Fruit fly (Drosophila melanogaster): Measurements from ENCODE around the gene Gr93c.
A peak's percentile ranks its signal among the peaks of the same experiment; 100 is the strongest.

Gene Gr93c

dm6 chr3R:21890739-21891138, 45.7 kb upstream of the Gr93c start (continued):
- TF ChIP-seq Eip93F (GFP tag; optimal IDR thresholded peaks at IDR 0.05) = no peak
- no peak for TF ChIP-seq CG11762 (GFP tag; optimal IDR thresholded peaks at IDR 0.05; ENCODE audit: insufficient read depth)
- TF ChIP-seq acj6 (GFP tag; optimal IDR thresholded peaks at IDR 0.05) = no peak
- no peak for TF ChIP-seq Ets96B (tag; optimal IDR thresholded peaks at IDR 0.05)
- TF ChIP-seq Lpt (GFP tag; optimal IDR thresholded peaks at IDR 0.05) = no peak
- peak; percentile 8 for TF ChIP-seq CG6808 (GFP tag; optimal IDR thresholded peaks at IDR 0.05)
- TF ChIP-seq Hr4 (GFP tag; optimal IDR thresholded peaks at IDR 0.05) = no peak
- no peak for TF ChIP-seq CG1621 (tag; optimal IDR thresholded peaks at IDR 0.05)
- TF ChIP-seq lz (GFP tag; optimal IDR thresholded peaks at IDR 0.05) = no peak
- no peak for TF ChIP-seq CG6792 (GFP tag; optimal IDR thresholded peaks at IDR 0.05)

DNA sequence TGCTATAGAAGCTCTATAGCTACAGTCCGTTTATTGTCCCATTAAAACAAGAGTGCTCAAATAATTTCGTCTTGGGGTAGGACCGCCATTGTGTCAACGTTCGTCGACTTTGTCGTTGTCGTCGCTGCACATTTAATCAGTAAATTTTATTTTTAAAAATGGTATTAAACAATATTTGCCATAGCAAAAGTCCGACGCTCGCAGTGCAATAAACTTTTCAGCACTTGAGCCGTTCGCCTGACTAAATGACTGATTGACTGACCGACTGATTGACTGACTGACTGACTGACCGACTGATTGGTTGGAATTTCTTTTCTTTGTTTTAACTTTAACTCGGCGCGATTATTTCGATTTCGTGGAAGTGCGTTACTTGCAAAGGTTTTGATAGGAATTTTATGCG, 44.9 kb upstream of the Gr93c start:
- TF ChIP-seq cyc (GFP tag; optimal IDR thresholded peaks at IDR 0.05) (no peak), CG6163 (GFP tag; IDR thresholded peaks at IDR 0.05) (0 out of 3 replicates have a peak, but pooled peaks have one; percentile 6), achi (GFP tag; optimal IDR thresholded peaks at IDR 0.05) (no peak), eg (GFP tag; IDR thresholded peaks at IDR 0.05) (no peak), CG8119 (GFP tag; IDR thresholded peaks at IDR 0.05) (no peak), CG4318 (GFP tag; optimal IDR thresholded peaks at IDR 0.05) (no peak), CG9139 (GFP tag; optimal IDR thresholded peaks at IDR 0.05) (peak; percentile 23), CG10669 (GFP tag; optimal IDR thresholded peaks at IDR 0.05) (no peak), Sox14 (GFP tag; optimal IDR thresholded peaks at IDR 0.05) (peak; percentile 19), pdm3 (GFP tag; optimal IDR thresholded peaks at IDR 0.05) (no peak), CG11294 (GFP tag; IDR thresholded peaks at IDR 0.05) (no peak), fd59A (GFP tag; optimal IDR thresholded peaks at IDR 0.05) (no peak), Sox15 (GFP tag; optimal IDR thresholded peaks at IDR 0.05) (no peak), CG8319 (GFP tag; optimal IDR thresholded peaks at IDR 0.05) (no peak), Hr39 (GFP tag; optimal IDR thresholded peaks at IDR 0.05) (no peak), CG32006 (GFP tag; optimal IDR thresholded peaks at IDR 0.05) (no peak), Lpt (GFP tag; optimal IDR thresholded peaks at IDR 0.05) (no peak), CG34406 (GFP tag; optimal IDR thresholded peaks at IDR 0.05) (no peak), Gug (GFP tag; IDR thresholded peaks at IDR 0.05) (no peak), CG11902 (GFP tag; optimal IDR thresholded peaks at IDR 0.05) (no peak), Met (GFP tag; optimal IDR thresholded peaks at IDR 0.05) (no peak), dac (GFP tag; optimal IDR thresholded peaks at IDR 0.05) (no peak), lz (GFP tag; optimal IDR thresholded peaks at IDR 0.05) (no peak), CG10631 (GFP tag; optimal IDR thresholded peaks at IDR 0.05) (no peak), Eip75B (GFP tag; optimal IDR thresholded peaks at IDR 0.05) (no peak), Eip78C (GFP tag) (no peak), Sox102F (GFP tag; optimal IDR thresholded peaks at IDR 0.05) (no peak), CG16779 (tag; optimal IDR thresholded peaks at IDR 0.05) (no peak), Hr38 (GFP tag; optimal IDR thresholded peaks at IDR 0.05) (no peak), dsx (GFP tag; optimal IDR thresholded peaks at IDR 0.05; ENCODE audit: poor library complexity, severe bottlenecking) (no peak), topi (GFP tag; optimal IDR thresholded peaks at IDR 0.05) (no peak), CG6792 (GFP tag; optimal IDR thresholded peaks at IDR 0.05) (no peak), salr (GFP tag; optimal IDR thresholded peaks at IDR 0.05) (no peak), CG6276 (GFP tag; optimal IDR thresholded peaks at IDR 0.05) (no peak), CG6808 (GFP tag; optimal IDR thresholded peaks at IDR 0.05) (no peak), CG6854 (GFP tag; optimal IDR thresholded peaks at IDR 0.05) (no peak), CG31627 (GFP tag; optimal IDR thresholded peaks at IDR 0.05) (no peak), CG15336 (GFP tag; IDR thresholded peaks at IDR 0.05) (no peak), esn (GFP tag; optimal IDR thresholded peaks at IDR 0.05) (no peak), Ets96B (tag; optimal IDR thresholded peaks at IDR 0.05) (no peak), vri (GFP tag; optimal IDR thresholded peaks at IDR 0.05) (peak; percentile 96), svp (GFP tag) (peak; percentile 84), Smox (GFP tag; optimal IDR thresholded peaks at IDR 0.05) (no peak), fd85E (GFP tag; optimal IDR thresholded peaks at IDR 0.05) (no peak), CG8632 (GFP tag; optimal IDR thresholded peaks at IDR 0.05) (no peak), CG3919 (GFP tag; optimal IDR thresholded peaks at IDR 0.05) (no peak), Eip93F (GFP tag; optimal IDR thresholded peaks at IDR 0.05) (peak; percentile 83)

All from whole organism, prepupa.